Worm (Caenorhabditis elegans): ENCODE data around the gene F53F1.2.

Gene F53F1.2

DNA sequence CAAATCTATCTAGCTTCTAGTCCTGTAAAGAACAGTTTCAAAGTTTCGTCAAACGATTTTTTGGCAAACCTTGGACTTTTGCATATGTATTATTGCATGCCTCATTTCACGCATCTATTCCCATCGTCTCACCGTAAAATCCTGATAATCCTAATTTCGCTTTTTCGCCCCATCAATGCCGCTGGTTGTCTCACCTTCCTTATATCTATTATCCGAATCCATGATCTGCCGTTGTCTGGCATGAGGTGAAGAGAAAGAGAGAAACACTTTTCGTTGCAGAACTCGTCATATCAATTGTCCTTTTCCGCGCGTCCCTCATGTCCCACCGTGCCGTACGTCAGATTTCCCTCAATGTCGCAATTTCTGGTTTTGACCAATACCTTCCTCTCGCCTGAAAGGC lies 8.0 kb downstream of the F53F1.2 start, which contains the start of gene cut-2:
TSS of gene cut-2 (plus strand) at position 365 of the 400 bp plus-strand sequence.
- TF ChIP-seq ama-1 (optimal IDR thresholded peaks at IDR 0.05), result no peak
- no peak for TF ChIP-seq F13C5.2 (tag; optimal IDR thresholded peaks at IDR 0.05)
- TF ChIP-seq ceh-13 (GFP tag; optimal IDR thresholded peaks at IDR 0.05), result no peak
- no peak for TF ChIP-seq scrt-1 (GFP tag; IDR thresholded peaks at IDR 0.05)
- no peak for TF ChIP-seq sea-1 (GFP tag; conservative IDR thresholded peaks at IDR 0.05)
- no peak for TF ChIP-seq hnd-1 (tag; optimal IDR thresholded peaks at IDR 0.05)
- no peak for TF ChIP-seq pes-1 (GFP tag; IDR thresholded peaks at IDR 0.05)
- no peak for TF ChIP-seq B0310.2 (tag; optimal IDR thresholded peaks at IDR 0.05)
- no peak for TF ChIP-seq ceh-36 (tag; optimal IDR thresholded peaks at IDR 0.05)
- no peak for TF ChIP-seq ets-7 (tag; optimal IDR thresholded peaks at IDR 0.05)

DNA sequence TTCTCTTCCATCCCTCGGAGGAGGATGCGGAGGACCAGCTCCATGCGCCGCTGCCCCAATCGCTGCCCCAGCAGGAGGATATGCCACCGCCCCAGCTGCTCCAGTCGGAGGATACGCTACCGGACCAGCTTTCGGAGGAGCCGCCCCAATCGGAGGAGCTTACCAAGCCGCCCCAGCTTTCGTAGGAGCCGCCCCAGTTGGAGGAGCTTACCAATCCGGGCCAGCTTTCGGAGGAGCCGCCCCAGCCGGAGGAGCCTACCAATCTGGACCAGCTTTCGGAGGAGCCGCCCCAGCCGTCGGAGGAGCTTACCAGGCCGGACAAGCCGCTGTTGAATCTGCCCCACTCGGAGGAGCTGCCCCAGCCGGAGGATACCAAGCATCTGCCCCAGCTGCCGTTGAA lies 8.8 kb downstream of the F53F1.2 start:
- TF ChIP-seq sea-1 (GFP tag; conservative IDR thresholded peaks at IDR 0.05) (no peak), F13C5.2 (tag; optimal IDR thresholded peaks at IDR 0.05) (no peak), hmg-4 (GFP tag; optimal IDR thresholded peaks at IDR 0.05) (no peak), ceh-36 (tag; optimal IDR thresholded peaks at IDR 0.05) (peak; percentile 35), B0310.2 (tag; optimal IDR thresholded peaks at IDR 0.05) (no peak), hmbx-1 (tag; optimal IDR thresholded peaks at IDR 0.05) (no peak), tbx-11 (GFP tag; IDR thresholded peaks at IDR 0.05) (no peak), pes-1 (GFP tag; IDR thresholded peaks at IDR 0.05) (no peak), flt-1 (GFP tag; IDR thresholded peaks at IDR 0.05) (no peak), ama-1 (optimal IDR thresholded peaks at IDR 0.05) (no peak), ets-7 (tag; optimal IDR thresholded peaks at IDR 0.05) (no peak), tra-4 (tag; optimal IDR thresholded peaks at IDR 0.05) (no peak), ceh-13 (GFP tag; optimal IDR thresholded peaks at IDR 0.05) (no peak), hnd-1 (tag; optimal IDR thresholded peaks at IDR 0.05) (no peak), scrt-1 (GFP tag; IDR thresholded peaks at IDR 0.05) (peak; percentile 67; the same call in 1 of the 2 replicates), aly-1 (tag; optimal IDR thresholded peaks at IDR 0.05) (peak; percentile 18)

DNA sequence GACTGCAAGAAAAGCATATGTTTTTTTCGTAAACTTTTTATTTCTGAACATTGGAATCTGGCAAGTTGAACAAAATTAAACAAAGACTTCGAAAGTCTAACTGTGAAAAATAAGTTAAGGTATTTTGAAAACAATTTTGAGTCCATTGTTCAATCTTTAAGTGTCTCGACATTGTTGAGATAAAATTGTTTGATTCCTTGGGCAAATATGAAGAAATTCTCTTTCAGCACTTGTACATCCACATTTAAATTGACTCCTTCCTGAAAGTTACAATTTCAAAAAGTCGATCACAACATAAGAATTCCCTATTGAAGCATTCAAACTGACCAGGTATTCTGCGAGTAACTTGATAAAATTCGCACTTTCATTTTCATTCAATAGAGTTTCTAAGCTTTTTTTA lies 9.5 kb downstream of the F53F1.2 start:
- TF ChIP-seq ets-7 (tag; optimal IDR thresholded peaks at IDR 0.05), result no peak
- no peak for TF ChIP-seq aly-1 (tag; optimal IDR thresholded peaks at IDR 0.05)
- TF ChIP-seq hmbx-1 (tag; optimal IDR thresholded peaks at IDR 0.05), result no peak
- no peak for TF ChIP-seq ceh-13 (GFP tag; optimal IDR thresholded peaks at IDR 0.05)
- no peak for TF ChIP-seq tbx-11 (GFP tag; IDR thresholded peaks at IDR 0.05)
- TF ChIP-seq B0310.2 (tag; optimal IDR thresholded peaks at IDR 0.05), result no peak
- no peak for TF ChIP-seq pes-1 (GFP tag; IDR thresholded peaks at IDR 0.05)
- TF ChIP-seq hnd-1 (tag; optimal IDR thresholded peaks at IDR 0.05), result no peak
- no peak for TF ChIP-seq scrt-1 (GFP tag; IDR thresholded peaks at IDR 0.05)
- no peak for TF ChIP-seq hmg-4 (GFP tag; optimal IDR thresholded peaks at IDR 0.05)
- no peak for TF ChIP-seq sea-1 (GFP tag; conservative IDR thresholded peaks at IDR 0.05)
- TF ChIP-seq flt-1 (GFP tag; IDR thresholded peaks at IDR 0.05), result no peak
- TF ChIP-seq tra-4 (tag; optimal IDR thresholded peaks at IDR 0.05), result no peak
- no peak for TF ChIP-seq tbx-37 (GFP tag; conservative IDR thresholded peaks at IDR 0.05)
- TF ChIP-seq ceh-36 (tag; optimal IDR thresholded peaks at IDR 0.05), result no peak

DNA sequence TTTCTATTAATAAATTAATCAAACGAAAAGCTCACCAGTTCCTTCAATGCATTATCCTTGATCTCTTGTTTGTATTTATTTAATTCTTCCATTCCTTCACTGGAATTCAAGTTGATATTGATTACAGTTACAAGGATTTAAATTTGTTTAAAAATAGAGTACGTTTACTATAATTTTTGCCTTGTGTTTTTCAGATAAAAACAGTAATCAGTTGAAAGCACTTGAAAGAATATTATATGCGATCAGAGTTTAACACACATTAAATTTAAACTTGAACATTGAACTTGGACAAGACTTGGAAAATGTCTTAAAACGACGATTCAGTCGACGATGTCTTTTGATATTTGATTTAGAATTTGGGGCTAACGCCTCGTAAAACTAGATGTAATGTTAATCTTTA lies 10.9 kb downstream of the F53F1.2 start, which contains the start of gene F53F1.6:
TSS of gene F53F1.6 (minus strand) at position 101 of the 400 bp plus-strand sequence.
- no peak for TF ChIP-seq B0310.2 (tag; optimal IDR thresholded peaks at IDR 0.05)
- TF ChIP-seq tbx-11 (GFP tag; IDR thresholded peaks at IDR 0.05), result no peak

DNA sequence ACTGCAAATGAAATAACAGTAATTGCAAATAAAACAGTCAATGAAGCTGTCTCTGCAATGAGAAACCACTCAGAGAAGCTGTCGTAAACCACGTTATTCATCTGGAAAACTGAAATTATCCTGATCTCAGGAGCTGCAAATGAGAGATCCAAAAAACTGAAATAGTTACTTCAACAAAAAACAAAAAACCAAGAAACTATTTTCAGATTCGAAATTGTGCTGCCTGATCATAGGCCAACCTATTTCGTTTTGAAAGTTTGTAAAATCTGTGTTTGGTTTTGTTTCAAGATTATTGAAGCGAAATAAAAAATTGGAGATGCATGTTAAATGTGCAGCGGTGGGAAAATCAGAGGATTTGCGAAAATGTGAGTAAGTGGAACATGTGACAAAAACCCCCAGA lies 14.0 kb downstream of the F53F1.2 start, which contains the start of gene srv-8:
TSS of gene srv-8 (minus strand) at position 101 of the 400 bp plus-strand sequence.
- TF ChIP-seq ceh-13 (GFP tag; optimal IDR thresholded peaks at IDR 0.05) (no peak), aly-1 (tag; optimal IDR thresholded peaks at IDR 0.05) (no peak), tbx-37 (GFP tag; conservative IDR thresholded peaks at IDR 0.05) (no peak), hmg-4 (GFP tag; optimal IDR thresholded peaks at IDR 0.05) (no peak), tra-4 (tag; optimal IDR thresholded peaks at IDR 0.05) (no peak), pes-1 (GFP tag; IDR thresholded peaks at IDR 0.05) (no peak), F13C5.2 (tag; optimal IDR thresholded peaks at IDR 0.05) (no peak), tbx-11 (GFP tag; IDR thresholded peaks at IDR 0.05) (no peak), hmbx-1 (tag; optimal IDR thresholded peaks at IDR 0.05) (no peak), scrt-1 (GFP tag; IDR thresholded peaks at IDR 0.05) (no peak), ama-1 (optimal IDR thresholded peaks at IDR 0.05) (no peak), ets-7 (tag; optimal IDR thresholded peaks at IDR 0.05) (no peak), B0310.2 (tag; optimal IDR thresholded peaks at IDR 0.05) (no peak), ceh-36 (tag; optimal IDR thresholded peaks at IDR 0.05) (no peak)

DNA sequence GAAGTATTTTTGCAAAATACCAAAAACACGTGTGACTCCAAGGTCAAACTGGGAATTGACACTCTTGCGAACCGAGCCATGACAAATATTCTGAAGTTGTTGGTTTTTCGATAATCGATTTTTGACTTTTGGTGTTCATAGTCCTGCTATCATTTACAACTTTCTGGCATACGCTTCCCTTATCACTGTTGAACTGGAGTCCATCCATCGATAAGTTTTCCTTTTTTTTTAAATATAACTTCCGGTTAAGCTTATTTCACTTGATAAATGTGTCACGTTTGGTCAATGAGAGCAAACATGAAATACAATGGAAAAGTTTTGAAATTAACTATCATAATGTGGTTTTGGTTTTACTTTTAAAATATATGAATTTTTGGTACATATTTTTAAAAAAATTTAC lies 15.1 kb downstream of the F53F1.2 start:
- TF ChIP-seq flt-1 (GFP tag; IDR thresholded peaks at IDR 0.05), result no peak

DNA sequence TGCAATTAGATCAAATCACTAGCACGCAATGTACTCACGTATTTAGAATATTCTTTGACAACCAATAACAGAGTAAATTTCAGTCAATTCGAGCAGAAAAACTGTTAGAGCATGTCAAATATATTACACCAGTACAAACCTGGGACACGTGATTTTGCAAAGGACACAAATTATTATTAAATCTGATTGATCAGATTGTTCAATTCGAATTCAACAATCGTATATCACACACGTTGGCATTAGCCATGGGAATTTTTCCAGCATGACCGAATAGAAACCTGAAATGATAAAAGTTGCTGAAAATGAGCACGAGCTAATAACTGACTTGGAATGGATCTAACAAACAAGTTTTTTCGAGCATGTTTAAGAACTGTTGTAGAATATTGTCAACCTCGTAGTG lies 16.4 kb downstream of the F53F1.2 start, which contains the start of gene srv-9:
TSS of gene srv-9 (minus strand) at position 101 of the 400 bp plus-strand sequence.
- TF ChIP-seq tbx-11 (GFP tag; IDR thresholded peaks at IDR 0.05), result no peak
- TF ChIP-seq flt-1 (GFP tag; IDR thresholded peaks at IDR 0.05), result no peak
- no peak for TF ChIP-seq tra-4 (tag; optimal IDR thresholded peaks at IDR 0.05)
- no peak for TF ChIP-seq hmg-4 (GFP tag; optimal IDR thresholded peaks at IDR 0.05)
- no peak for TF ChIP-seq aly-1 (tag; optimal IDR thresholded peaks at IDR 0.05)
- no peak for TF ChIP-seq sea-1 (GFP tag; conservative IDR thresholded peaks at IDR 0.05)
- no peak for TF ChIP-seq ets-7 (tag; optimal IDR thresholded peaks at IDR 0.05)

DNA sequence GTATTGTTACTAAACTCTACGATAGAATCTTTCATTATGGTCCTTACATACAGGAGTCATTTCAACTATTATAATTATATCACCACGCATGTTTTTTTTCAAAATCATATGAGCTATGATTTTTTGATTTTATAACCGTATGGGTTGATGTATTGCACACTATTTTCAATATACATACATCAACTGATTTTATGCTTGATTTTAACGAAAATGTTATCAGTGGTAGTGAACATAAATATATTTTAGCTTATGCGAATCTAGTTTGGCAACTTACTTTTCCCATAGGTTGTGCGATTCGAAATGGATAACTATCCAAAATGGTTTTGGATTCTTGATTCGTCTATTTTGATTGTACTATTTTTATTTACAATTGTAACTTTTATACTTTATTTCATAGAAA lies 17.0 kb downstream of the F53F1.2 start, which contains the start of gene srv-10:
TSS of gene srv-10 (plus strand) at position 301 of the 400 bp plus-strand sequence.
- TF ChIP-seq sea-1 (GFP tag; conservative IDR thresholded peaks at IDR 0.05), result no peak
- no peak for TF ChIP-seq ama-1 (optimal IDR thresholded peaks at IDR 0.05)
- TF ChIP-seq F13C5.2 (tag; optimal IDR thresholded peaks at IDR 0.05), result no peak
- no peak for TF ChIP-seq aly-1 (tag; optimal IDR thresholded peaks at IDR 0.05)

Measured in whole organism, early embryonic.